Fruit fly (Drosophila melanogaster) S2 (cell line): ENCODE data around the gene CG17145.

Source experiments
- CG8478 ChIP-seq: fragments of >200 bp; optimal IDR thresholded peaks from 2 replicates; lab custom pipeline; 2018
- CTCF ChIP-seq, 2 experiments: fragments of >200 bp; optimal IDR thresholded peaks; 2 replicates each; lab custom pipeline; 2018

CG17145 gene

dm6 chr3L:20222617-20223016, 1.0 kb downstream of the CG17145 start:
- TF ChIP-seq CTCF (optimal IDR thresholded peaks at IDR 0.05; lab: Kevin White, UChicago) (no peak), CG8478 (lab: Kevin White, UChicago) (no peak)

- no peak for TF ChIP-seq CTCF (optimal IDR thresholded peaks at IDR 0.05; lab: Kevin White, UChicago)
- no peak for TF ChIP-seq CG8478 (lab: Kevin White, UChicago)
These were observed 1.9 kb downstream of the CG17145 start, which contains the start of gene CG17147 for dm6 chr3L:20223398-20223951. TSS of gene CG17147 (plus strand) at chr3L:20223932.

dm6 chr3L:20226153-20226552, 4.5 kb downstream of the CG17145 start:
- TF ChIP-seq CTCF (optimal IDR thresholded peaks at IDR 0.05; lab: Kevin White, UChicago) (no peak), CG8478 (lab: Kevin White, UChicago) (no peak)

dm6 chr3L:20230178-20230775, 8.7 kb downstream of the CG17145 start:
- TF ChIP-seq CTCF (optimal IDR thresholded peaks at IDR 0.05; lab: Kevin White, UChicago), result no peak
- no peak for TF ChIP-seq CG8478 (lab: Kevin White, UChicago)

dm6 chr3L:20231369-20231768, 9.8 kb downstream of the CG17145 start, which contains the start of gene CG13813:
TSS of gene CG13813 (plus strand) at chr3L:20231669.
- TF ChIP-seq CG8478 (lab: Kevin White, UChicago) (no peak), CTCF (optimal IDR thresholded peaks at IDR 0.05; lab: Kevin White, UChicago) (no peak)

dm6 chr3L:20237167-20237566, 15.6 kb downstream of the CG17145 start:
- TF ChIP-seq CTCF (optimal IDR thresholded peaks at IDR 0.05; lab: Kevin White, UChicago) (no peak), CG8478 (lab: Kevin White, UChicago) (no peak)

- TF ChIP-seq CTCF (optimal IDR thresholded peaks at IDR 0.05; lab: Kevin White, UChicago) (no peak), CG8478 (lab: Kevin White, UChicago) (no peak)
These were observed 19.1 kb downstream of the CG17145 start, which contains the start of gene Clc for dm6 chr3L:20240753-20241152. TSS of gene Clc (plus strand) at chr3L:20241053.

- no peak for TF ChIP-seq CTCF (optimal IDR thresholded peaks at IDR 0.05; lab: Kevin White, UChicago)
- no peak for TF ChIP-seq CG8478 (lab: Kevin White, UChicago)
These were observed 19.8 kb downstream of the CG17145 start, which contains the start of the genes CG6951 and CG17233 for dm6 chr3L:20241163-20241970. TSS of gene CG6951 (plus strand) at chr3L:20241267. TSS of gene CG17233 (minus strand) at chr3L:20241903.

dm6 chr3L:20241987-20242982, 20.7 kb downstream of the CG17145 start:
- no peak for TF ChIP-seq CG8478 (lab: Kevin White, UChicago)
- TF ChIP-seq CTCF (optimal IDR thresholded peaks at IDR 0.05; lab: Kevin White, UChicago), result no peak

dm6 chr3L:20247513-20248173, 26.0 kb downstream of the CG17145 start, which contains the start of gene rdgC:
TSS of gene rdgC (plus strand) at chr3L:20248080.
- no peak for TF ChIP-seq CG8478 (lab: Kevin White, UChicago)
- TF ChIP-seq CTCF (optimal IDR thresholded peaks at IDR 0.05; lab: Kevin White, UChicago), result no peak

dm6 chr3L:20265514-20265913, 43.9 kb downstream of the CG17145 start, which contains the start of gene CG32228:
TSS of gene CG32228 (plus strand) at chr3L:20265814.
- TF ChIP-seq CTCF (optimal IDR thresholded peaks at IDR 0.05; lab: Kevin White, UChicago) (no peak), CG8478 (lab: Kevin White, UChicago) (no peak)
